Fruit fly (Drosophila melanogaster): ENCODE results near the gene grk.

The grk gene

DNA sequence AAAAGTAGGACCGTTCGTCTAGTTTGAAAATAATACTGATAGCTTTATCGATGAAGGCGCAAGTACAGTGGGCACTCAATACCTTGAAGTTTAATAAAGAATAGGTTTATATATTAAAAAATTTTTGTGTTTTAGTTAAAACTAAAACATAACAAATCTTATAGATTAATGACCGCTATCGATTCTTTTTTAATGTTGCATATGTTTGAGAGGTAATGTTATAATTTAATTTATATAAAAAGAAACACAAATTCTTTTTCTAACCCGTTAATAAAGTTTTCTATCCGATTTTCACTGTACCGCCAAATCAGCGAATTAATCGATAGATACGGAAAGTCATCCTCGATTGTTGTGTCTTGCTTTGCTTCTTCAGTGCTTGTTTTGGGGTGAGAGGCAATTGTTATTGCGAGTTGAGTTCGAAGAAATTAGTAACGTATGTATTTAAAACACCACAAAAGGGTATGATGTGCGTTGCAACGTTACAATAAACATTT, 49.2 kb downstream of the grk start, which contains the start of the genes Dad1 and CG13384 (continued):
- no peak for TF ChIP-seq TFAM (GFP tag; optimal IDR thresholded peaks at IDR 0.05)
- peak in 1 of 3 experiments; percentile 93 for TF ChIP-seq lola (GFP tag; optimal IDR thresholded peaks at IDR 0.05)
- peak; percentile 62 for TF ChIP-seq wor (GFP tag; IDR thresholded peaks at IDR 0.05)
- TF ChIP-seq cad (GFP tag; optimal IDR thresholded peaks at IDR 0.05), result no peak
- TF ChIP-seq CG4404 (GFP tag; IDR thresholded peaks at IDR 0.05), result peak; percentile 91
- TF ChIP-seq pan (optimal IDR thresholded peaks at IDR 0.05), result no peak
- peak in 1 of 2 experiments; percentile 93 for TF ChIP-seq pan (GFP tag; optimal IDR thresholded peaks at IDR 0.05 in 1 of 2, IDR thresholded peaks at IDR 0.05 in 1 of 2)
- peak; percentile 40; the same call in 1 of the 3 replicates for TF ChIP-seq gce (GFP tag; IDR thresholded peaks at IDR 0.05)
- TF ChIP-seq gcm (GFP tag; optimal IDR thresholded peaks at IDR 0.05), result peak; percentile 93
- peak; percentile 50 for TF ChIP-seq CG13287 (GFP tag; IDR thresholded peaks at IDR 0.05; ENCODE audit: partially characterized antibody)
- no peak for TF ChIP-seq ac (GFP tag; optimal IDR thresholded peaks at IDR 0.05)
- TF ChIP-seq CG12769 (tag; optimal IDR thresholded peaks at IDR 0.05), result peak; percentile 6
- peak; percentile 89 for TF ChIP-seq H2.0 (GFP tag; IDR thresholded peaks at IDR 0.05)
- TF ChIP-seq CG1792 (GFP tag; optimal IDR thresholded peaks at IDR 0.05), result no peak
- TF ChIP-seq sisA (GFP tag; IDR thresholded peaks at IDR 0.05), result peak; percentile 88
- no peak; the same call in 1 of the 2 replicates for TF ChIP-seq bbx (GFP tag; IDR thresholded peaks at IDR 0.05; ENCODE audit: partially characterized antibody)
- TF ChIP-seq caup (GFP tag; optimal IDR thresholded peaks at IDR 0.05; ENCODE audit: severe bottlenecking), result peak; percentile 89
- peak; percentile 10 for TF ChIP-seq CG12071 (GFP tag; optimal IDR thresholded peaks at IDR 0.05)
- TF ChIP-seq row (GFP tag; IDR thresholded peaks at IDR 0.05), result peak; percentile 99
- TF ChIP-seq CG4707 (GFP tag; optimal IDR thresholded peaks at IDR 0.05), result peak; percentile 24
- TF ChIP-seq CG15696 (tag; optimal IDR thresholded peaks at IDR 0.05), result peak; percentile 94
- TF ChIP-seq prd (optimal IDR thresholded peaks at IDR 0.05), result no peak
- TF ChIP-seq prd (GFP tag; IDR thresholded peaks at IDR 0.05), result peak; percentile 95
- TF ChIP-seq fd96Cb (tag; optimal IDR thresholded peaks at IDR 0.05), result peak; percentile 90
- peak; percentile 49 to 74 for TF ChIP-seq Pdp1 (GFP tag; optimal IDR thresholded peaks at IDR 0.05)
- peak; percentile 61 for TF ChIP-seq vfl (GFP tag; optimal IDR thresholded peaks at IDR 0.05)
- peak; percentile 49 for TF ChIP-seq Sry-δ (GFP tag; optimal IDR thresholded peaks at IDR 0.05)
- peak; percentile 44 for TF ChIP-seq CG15479 (GFP tag; optimal IDR thresholded peaks at IDR 0.05)
- TF ChIP-seq CG17385 (GFP tag; optimal IDR thresholded peaks at IDR 0.05), result peak; percentile 92
- TF ChIP-seq lbe (GFP tag; optimal IDR thresholded peaks at IDR 0.05), result peak; percentile 90
- peak; percentile 94 for TF ChIP-seq Hmr (GFP tag; optimal IDR thresholded peaks at IDR 0.05)
- peak; percentile 93 for TF ChIP-seq lmd (GFP tag; IDR thresholded peaks at IDR 0.05)
- TF ChIP-seq Neu2 (GFP tag; optimal IDR thresholded peaks at IDR 0.05; ENCODE audit: borderline replicate concordance), result no peak
- peak; percentile 65 for TF ChIP-seq gfzf (GFP tag; optimal IDR thresholded peaks at IDR 0.05)
- TF ChIP-seq D (optimal IDR thresholded peaks at IDR 0.05), result no peak
- TF ChIP-seq D (GFP tag; optimal IDR thresholded peaks at IDR 0.05), result peak; percentile 81
- no peak for TF ChIP-seq slp2 (GFP tag; optimal IDR thresholded peaks at IDR 0.05)
- TF ChIP-seq CG14050 (GFP tag; IDR thresholded peaks at IDR 0.05), result peak; percentile 79
- TF ChIP-seq CG14710 (tag; optimal IDR thresholded peaks at IDR 0.05), result peak; percentile 96
- TF ChIP-seq grau (tag; optimal IDR thresholded peaks at IDR 0.05), result peak; percentile 100
- TF ChIP-seq Stat92E (GFP tag; optimal IDR thresholded peaks at IDR 0.05), result peak in 1 of 3 experiments; percentile 81
- no peak for TF ChIP-seq vnd (GFP tag; IDR thresholded peaks at IDR 0.05; ENCODE audit: partially characterized antibody)
- peak; percentile 88 for TF ChIP-seq tio (GFP tag; optimal IDR thresholded peaks at IDR 0.05)
- peak; percentile 93 for TF ChIP-seq Atf6 (GFP tag; IDR thresholded peaks at IDR 0.05)
- TF ChIP-seq Side (GFP tag; optimal IDR thresholded peaks at IDR 0.05), result no peak
- TF ChIP-seq CG7928 (GFP tag; optimal IDR thresholded peaks at IDR 0.05), result peak; percentile 60
- TF ChIP-seq al (GFP tag; IDR thresholded peaks at IDR 0.05), result peak; percentile 95
- peak; percentile 86 for TF ChIP-seq GATAe (GFP tag; conservative IDR thresholded peaks at IDR 0.05)
- no peak for TF ChIP-seq pnt (GFP tag; optimal IDR thresholded peaks at IDR 0.05)
- TF ChIP-seq CG4328 (GFP tag; optimal IDR thresholded peaks at IDR 0.05), result peak; percentile 89

Data from whole organism, embryonic.